Fruit fly (Drosophila melanogaster): ENCODE measurements around the gene CG6766.
A peak's percentile ranks its signal among the peaks of the same experiment; 100 is the strongest.
"Not testable (repeated sequence)": the region's sequence is repeated elsewhere in the genome, so short reads cannot be mapped to it uniquely, and the experiment has no call there.

CG6766 gene

dm6 chr2L:11999240-11999704 lies 41.2 kb downstream of the CG6766 start, which contains the start of the genes CG18787 and Nfs1:
TSS of gene CG18787 (minus strand) at chr2L:11999340.
TSS of gene Nfs1 (plus strand) at chr2L:11999654.
- TF ChIP-seq Pif1A (GFP tag; optimal IDR thresholded peaks at IDR 0.05); CG32121 (GFP tag; IDR thresholded peaks at IDR 0.05); Pif1B (GFP tag; optimal IDR thresholded peaks at IDR 0.05): not testable (repeated sequence)

dm6 chr2L:11996509-11996908 lies 44.0 kb downstream of the CG6766 start, which contains the start of gene Ada1-1:
TSS of gene Ada1-1 (plus strand) at chr2L:11996809.
- TF ChIP-seq Pif1B (GFP tag; optimal IDR thresholded peaks at IDR 0.05); fd96Ca (GFP tag; IDR thresholded peaks at IDR 0.05); CG8159 (tag; optimal IDR thresholded peaks at IDR 0.05): not testable (repeated sequence)

dm6 chr2L:11995332-11995790 lies 45.1 kb downstream of the CG6766 start, which contains the start of the genes CG18789 and Qtzl:
TSS of gene CG18789 (minus strand) at chr2L:11995432.
TSS of gene Qtzl (plus strand) at chr2L:11995740.
- TF ChIP-seq CG34367 (tag; optimal IDR thresholded peaks at IDR 0.05); CG8301 (tag; optimal IDR thresholded peaks at IDR 0.05); CG12605 (GFP tag; IDR thresholded peaks at IDR 0.05): not testable (repeated sequence)

- not testable (repeated sequence) for TF ChIP-seq Ets98B (GFP tag; IDR thresholded peaks at IDR 0.05); CG32121 (GFP tag; IDR thresholded peaks at IDR 0.05); CG8301 (tag; optimal IDR thresholded peaks at IDR 0.05)
Observed at dm6 chr2L:11992602-11993001, 47.9 kb downstream of the CG6766 start, which contains the start of gene Ada1-2. TSS of gene Ada1-2 (plus strand) at chr2L:11992902.

dm6 chr2L:11990458-11991065 lies 49.9 kb downstream of the CG6766 start, which contains the start of gene escl:
TSS of gene escl (plus strand) at chr2L:11990927.
- TF ChIP-seq Ets98B (GFP tag; IDR thresholded peaks at IDR 0.05) (no peak), gl (tag; optimal IDR thresholded peaks at IDR 0.05) (no peak), CG8301 (tag; optimal IDR thresholded peaks at IDR 0.05) (no peak), Snoo (tag; optimal IDR thresholded peaks at IDR 0.05) (no peak), D1 (tag; optimal IDR thresholded peaks at IDR 0.05) (no peak), EcR (GFP tag; optimal IDR thresholded peaks at IDR 0.05) (no peak), CG32121 (GFP tag; IDR thresholded peaks at IDR 0.05) (no peak), CG8159 (tag; optimal IDR thresholded peaks at IDR 0.05) (no peak)

- TF ChIP-seq CG8159 (tag; optimal IDR thresholded peaks at IDR 0.05) (no peak), CG34367 (tag; optimal IDR thresholded peaks at IDR 0.05) (no peak), rn (GFP tag; IDR thresholded peaks at IDR 0.05) (no peak), CG12605 (GFP tag; IDR thresholded peaks at IDR 0.05) (no peak), Snoo (tag; optimal IDR thresholded peaks at IDR 0.05) (no peak), Ets98B (GFP tag; IDR thresholded peaks at IDR 0.05) (no peak), CG17806 (tag; optimal IDR thresholded peaks at IDR 0.05) (no peak), EcR (GFP tag; optimal IDR thresholded peaks at IDR 0.05) (no peak), gl (tag; optimal IDR thresholded peaks at IDR 0.05) (no peak), Pif1B (GFP tag; optimal IDR thresholded peaks at IDR 0.05) (no peak), CG15710 (tag; optimal IDR thresholded peaks at IDR 0.05) (no peak), CG4496 (GFP tag; IDR thresholded peaks at IDR 0.05) (no peak), CG8301 (tag; optimal IDR thresholded peaks at IDR 0.05) (no peak)
Observed at dm6 chr2L:11989729-11990128, 50.8 kb downstream of the CG6766 start, which contains the start of the genes zuc and dgt2. TSS of gene zuc (minus strand) at chr2L:11989882. TSS of gene dgt2 (plus strand) at chr2L:11989936.

dm6 chr2L:11989210-11989609 lies 51.3 kb downstream of the CG6766 start:
- TF ChIP-seq CG8301 (tag; optimal IDR thresholded peaks at IDR 0.05) (no peak), CG4496 (GFP tag; IDR thresholded peaks at IDR 0.05) (0 out of 3 replicates have a peak, but pooled peaks have one; percentile 12)
